Fruit fly (Drosophila melanogaster): Measurements from ENCODE around the gene Ctr1C.

- TF ChIP-seq Dfd (GFP tag; optimal IDR thresholded peaks at IDR 0.05) (no peak), Hr78 (GFP tag; optimal IDR thresholded peaks at IDR 0.05) (no peak), br (GFP tag; optimal IDR thresholded peaks at IDR 0.05) (no peak), lola (GFP tag; optimal IDR thresholded peaks at IDR 0.05) (no peak), dmrt93B (GFP tag; optimal IDR thresholded peaks at IDR 0.05) (no peak), Abd-B (GFP tag; optimal IDR thresholded peaks at IDR 0.05) (no peak), Mio (GFP tag; optimal IDR thresholded peaks at IDR 0.05) (no peak), OdsH (GFP tag; optimal IDR thresholded peaks at IDR 0.05) (no peak), N (GFP tag; optimal IDR thresholded peaks at IDR 0.05) (no peak)
Measured at dm6 chr3R:30925436-30925835, 38.7 kb downstream of the Ctr1C start.

All from whole organism, wandering third instar larva.